Worm (Caenorhabditis elegans): Measurements from ENCODE around the gene peli-1.

Gene peli-1

DNA sequence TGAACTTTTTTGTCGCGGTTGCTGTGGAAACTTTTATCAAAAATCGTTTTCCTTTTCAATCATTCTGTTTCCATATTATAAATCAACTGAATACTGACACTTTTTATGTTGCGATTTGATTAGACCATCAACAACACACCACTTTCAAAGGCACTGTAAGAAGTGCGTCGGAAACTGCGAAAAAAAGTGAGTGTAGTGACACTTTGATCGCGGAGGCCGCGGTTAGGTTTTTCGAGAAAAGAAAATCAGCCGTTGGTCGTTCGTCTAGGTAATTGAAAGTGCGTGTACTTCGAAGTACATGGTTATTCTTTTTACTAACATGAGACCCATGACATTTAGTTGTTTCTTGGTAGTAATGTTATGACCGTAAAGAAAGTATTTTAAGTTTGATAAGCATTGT, 10.0 kb upstream of the peli-1 start:
- TF ChIP-seq tbx-11 (GFP tag; IDR thresholded peaks at IDR 0.05), result no peak
- TF ChIP-seq ama-1 (optimal IDR thresholded peaks at IDR 0.05), result no peak

DNA sequence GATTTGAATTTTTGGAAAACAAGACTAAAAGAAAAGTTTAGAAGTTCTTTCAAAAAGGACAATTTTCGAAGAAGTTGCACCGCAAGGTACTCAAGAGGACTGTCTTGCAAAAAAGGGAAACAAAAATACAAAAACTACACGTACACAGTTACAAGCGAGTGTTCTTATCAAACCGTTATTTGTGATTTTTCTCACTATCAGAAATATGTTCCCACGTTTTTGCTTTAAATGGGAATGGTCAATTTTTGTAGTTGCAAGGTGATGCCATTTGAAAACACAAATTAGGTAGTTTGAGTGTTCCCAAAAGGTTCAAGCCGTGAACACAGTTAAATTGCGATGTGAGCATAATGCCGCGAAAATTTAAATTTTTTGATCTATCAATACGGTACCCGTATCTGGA, 9.4 kb upstream of the peli-1 start:
- TF ChIP-seq sea-1 (GFP tag; conservative IDR thresholded peaks at IDR 0.05), result no peak
- TF ChIP-seq tbx-37 (GFP tag; conservative IDR thresholded peaks at IDR 0.05), result no peak
- no peak for TF ChIP-seq scrt-1 (GFP tag; IDR thresholded peaks at IDR 0.05)
- no peak for TF ChIP-seq hnd-1 (tag; optimal IDR thresholded peaks at IDR 0.05)
- no peak for TF ChIP-seq flt-1 (GFP tag; IDR thresholded peaks at IDR 0.05)
- no peak for TF ChIP-seq ceh-36 (tag; optimal IDR thresholded peaks at IDR 0.05)
- no peak for TF ChIP-seq pes-1 (GFP tag; IDR thresholded peaks at IDR 0.05)
- TF ChIP-seq ama-1 (optimal IDR thresholded peaks at IDR 0.05), result no peak
- TF ChIP-seq ets-7 (tag; optimal IDR thresholded peaks at IDR 0.05), result no peak
- TF ChIP-seq tra-4 (tag; optimal IDR thresholded peaks at IDR 0.05), result no peak
- no peak for TF ChIP-seq tbx-11 (GFP tag; IDR thresholded peaks at IDR 0.05)
- no peak for TF ChIP-seq ceh-13 (GFP tag; optimal IDR thresholded peaks at IDR 0.05)
- TF ChIP-seq hmbx-1 (tag; optimal IDR thresholded peaks at IDR 0.05), result no peak
- no peak for TF ChIP-seq hmg-4 (GFP tag; optimal IDR thresholded peaks at IDR 0.05)
- TF ChIP-seq aly-1 (tag; optimal IDR thresholded peaks at IDR 0.05), result no peak

DNA sequence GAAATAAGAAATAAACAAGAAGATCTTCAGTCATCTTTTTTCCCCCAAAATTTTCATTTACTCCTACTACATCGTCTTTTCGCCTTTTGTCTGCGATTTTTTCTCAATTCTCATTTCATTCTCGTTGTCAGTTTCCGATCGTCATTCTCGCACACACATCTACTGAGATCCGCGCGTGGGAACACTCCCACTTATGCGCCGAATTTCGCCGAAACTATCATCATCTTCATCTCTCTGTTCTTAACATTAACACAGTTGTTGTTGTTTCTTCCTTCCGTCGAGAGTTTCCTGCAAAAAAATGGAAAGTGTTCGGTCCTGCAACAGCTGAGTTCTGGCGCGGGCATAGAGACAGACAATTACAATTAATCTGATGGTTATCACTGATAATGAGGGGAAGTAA, 8.0 kb upstream of the peli-1 start:
- no peak for TF ChIP-seq aly-1 (tag; optimal IDR thresholded peaks at IDR 0.05)
- TF ChIP-seq hmbx-1 (tag; optimal IDR thresholded peaks at IDR 0.05), result no peak
- no peak for TF ChIP-seq pes-1 (GFP tag; IDR thresholded peaks at IDR 0.05)
- TF ChIP-seq ets-7 (tag; optimal IDR thresholded peaks at IDR 0.05), result no peak
- no peak for TF ChIP-seq sea-1 (GFP tag; conservative IDR thresholded peaks at IDR 0.05)
- no peak for TF ChIP-seq hmg-4 (GFP tag; optimal IDR thresholded peaks at IDR 0.05)
- no peak for TF ChIP-seq tbx-37 (GFP tag; conservative IDR thresholded peaks at IDR 0.05)
- no peak for TF ChIP-seq tbx-11 (GFP tag; IDR thresholded peaks at IDR 0.05)
- TF ChIP-seq ceh-36 (tag; optimal IDR thresholded peaks at IDR 0.05), result no peak
- no peak for TF ChIP-seq ama-1 (optimal IDR thresholded peaks at IDR 0.05)
- TF ChIP-seq scrt-1 (GFP tag; IDR thresholded peaks at IDR 0.05), result no peak
- TF ChIP-seq B0310.2 (tag; optimal IDR thresholded peaks at IDR 0.05), result no peak
- no peak for TF ChIP-seq hnd-1 (tag; optimal IDR thresholded peaks at IDR 0.05)
- no peak for TF ChIP-seq flt-1 (GFP tag; IDR thresholded peaks at IDR 0.05)

DNA sequence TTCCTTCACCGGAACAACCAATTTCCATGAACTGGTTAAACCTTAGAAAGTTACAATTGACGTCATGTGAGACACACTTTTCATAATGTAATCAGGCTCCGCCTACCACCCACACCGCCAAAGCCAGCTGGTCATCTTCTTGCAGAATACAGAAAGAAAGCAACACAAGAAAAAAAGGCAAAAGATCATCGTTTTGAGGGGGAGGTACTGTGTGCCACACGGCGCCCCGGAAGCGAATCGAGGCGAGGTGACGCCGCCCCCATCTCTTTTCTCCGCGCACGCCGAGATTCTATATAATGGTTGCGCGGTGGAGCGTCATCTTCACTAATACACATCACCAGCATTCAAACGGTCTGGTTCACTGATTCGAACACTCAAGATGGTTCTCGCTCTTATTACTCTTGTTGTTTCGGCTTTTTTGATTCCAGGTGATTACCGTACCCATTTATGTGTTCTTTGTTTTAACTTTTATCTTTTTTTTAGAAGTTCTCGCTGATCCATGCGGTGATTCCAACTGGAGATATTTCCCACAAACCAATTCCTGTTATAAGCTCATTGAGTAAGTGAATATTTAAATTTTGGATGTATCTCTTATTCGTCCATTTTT, 5.7 kb upstream of the peli-1 start, which contains the start of gene clec-1:
TSS of gene clec-1 (plus strand) at position 320 of the 607 bp plus-strand sequence.
- TF ChIP-seq ceh-36 (tag; optimal IDR thresholded peaks at IDR 0.05), result no peak
- no peak for TF ChIP-seq B0310.2 (tag; optimal IDR thresholded peaks at IDR 0.05)
- TF ChIP-seq pes-1 (GFP tag; IDR thresholded peaks at IDR 0.05), result no peak
- no peak for TF ChIP-seq tbx-11 (GFP tag; IDR thresholded peaks at IDR 0.05)
- no peak for TF ChIP-seq ama-1 (optimal IDR thresholded peaks at IDR 0.05)
- TF ChIP-seq hnd-1 (tag; optimal IDR thresholded peaks at IDR 0.05), result no peak
- TF ChIP-seq tra-4 (tag; optimal IDR thresholded peaks at IDR 0.05), result no peak
- TF ChIP-seq ets-7 (tag; optimal IDR thresholded peaks at IDR 0.05), result no peak
- no peak for TF ChIP-seq F13C5.2 (tag; optimal IDR thresholded peaks at IDR 0.05)
- TF ChIP-seq aly-1 (tag; optimal IDR thresholded peaks at IDR 0.05), result no peak
- TF ChIP-seq sea-1 (GFP tag; conservative IDR thresholded peaks at IDR 0.05), result no peak
- TF ChIP-seq hmg-4 (GFP tag; optimal IDR thresholded peaks at IDR 0.05), result no peak
- no peak for TF ChIP-seq scrt-1 (GFP tag; IDR thresholded peaks at IDR 0.05)
- no peak for TF ChIP-seq flt-1 (GFP tag; IDR thresholded peaks at IDR 0.05)
- no peak for TF ChIP-seq hmbx-1 (tag; optimal IDR thresholded peaks at IDR 0.05)
- TF ChIP-seq ceh-13 (GFP tag; optimal IDR thresholded peaks at IDR 0.05), result no peak

DNA sequence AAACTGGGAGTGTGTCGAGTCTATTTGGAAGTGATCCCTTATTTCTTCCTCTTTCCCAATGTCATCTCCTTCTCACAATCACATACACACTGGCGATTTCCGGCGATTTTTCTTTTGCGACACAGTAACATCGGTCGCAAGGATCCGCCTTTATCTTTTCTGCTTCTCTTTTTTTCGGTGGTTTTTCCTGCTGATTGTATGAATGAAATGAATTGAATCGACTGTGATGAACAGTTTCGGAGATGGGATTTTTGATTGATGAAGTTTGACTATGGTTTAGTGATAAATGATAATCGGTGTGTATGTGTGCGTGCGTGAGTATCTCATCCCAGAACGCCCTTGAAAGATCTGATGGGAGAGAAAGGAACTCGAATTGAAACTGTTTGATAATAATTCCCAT, 4.5 kb upstream of the peli-1 start:
- no peak for TF ChIP-seq ets-7 (tag; optimal IDR thresholded peaks at IDR 0.05)
- no peak for TF ChIP-seq aly-1 (tag; optimal IDR thresholded peaks at IDR 0.05)
- no peak for TF ChIP-seq F13C5.2 (tag; optimal IDR thresholded peaks at IDR 0.05)
- no peak for TF ChIP-seq ama-1 (optimal IDR thresholded peaks at IDR 0.05)
- no peak for TF ChIP-seq pes-1 (GFP tag; IDR thresholded peaks at IDR 0.05)
- no peak for TF ChIP-seq scrt-1 (GFP tag; IDR thresholded peaks at IDR 0.05)
- no peak for TF ChIP-seq B0310.2 (tag; optimal IDR thresholded peaks at IDR 0.05)
- TF ChIP-seq tbx-11 (GFP tag; IDR thresholded peaks at IDR 0.05), result no peak
- no peak for TF ChIP-seq flt-1 (GFP tag; IDR thresholded peaks at IDR 0.05)
- no peak for TF ChIP-seq hmbx-1 (tag; optimal IDR thresholded peaks at IDR 0.05)
- TF ChIP-seq hmg-4 (GFP tag; optimal IDR thresholded peaks at IDR 0.05), result no peak
- no peak for TF ChIP-seq tbx-37 (GFP tag; conservative IDR thresholded peaks at IDR 0.05)
- TF ChIP-seq ceh-36 (tag; optimal IDR thresholded peaks at IDR 0.05), result no peak
- no peak for TF ChIP-seq hnd-1 (tag; optimal IDR thresholded peaks at IDR 0.05)

DNA sequence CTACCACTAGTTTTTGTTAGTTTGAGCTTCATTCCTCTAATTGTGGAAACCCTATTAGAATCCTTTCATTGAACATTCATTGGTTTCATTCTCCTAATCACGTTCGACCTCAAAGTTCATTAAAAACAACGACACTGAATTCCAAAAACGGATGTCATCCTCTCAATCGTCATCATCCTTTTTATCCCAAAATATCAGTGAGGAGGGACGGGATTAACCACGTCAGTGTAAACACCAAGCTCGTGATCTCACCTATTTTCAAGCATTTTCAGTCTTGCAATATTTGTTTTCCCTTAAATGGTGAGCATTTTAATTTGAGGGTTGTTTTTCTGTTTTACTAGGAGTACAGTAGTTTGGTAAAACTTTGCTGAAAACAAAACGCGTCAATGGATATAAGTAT, 1.1 kb upstream of the peli-1 start:
- TF ChIP-seq flt-1 (GFP tag; IDR thresholded peaks at IDR 0.05) (no peak), B0310.2 (tag; optimal IDR thresholded peaks at IDR 0.05) (no peak), hmg-4 (GFP tag; optimal IDR thresholded peaks at IDR 0.05) (no peak), ceh-36 (tag; optimal IDR thresholded peaks at IDR 0.05) (no peak), F13C5.2 (tag; optimal IDR thresholded peaks at IDR 0.05) (no peak), scrt-1 (GFP tag; IDR thresholded peaks at IDR 0.05) (no peak), aly-1 (tag; optimal IDR thresholded peaks at IDR 0.05) (no peak), sea-1 (GFP tag; conservative IDR thresholded peaks at IDR 0.05) (no peak), tbx-11 (GFP tag; IDR thresholded peaks at IDR 0.05) (no peak), hnd-1 (tag; optimal IDR thresholded peaks at IDR 0.05) (no peak), pes-1 (GFP tag; IDR thresholded peaks at IDR 0.05) (no peak), tbx-37 (GFP tag; conservative IDR thresholded peaks at IDR 0.05) (no peak), hmbx-1 (tag; optimal IDR thresholded peaks at IDR 0.05) (no peak), ama-1 (optimal IDR thresholded peaks at IDR 0.05) (no peak), tra-4 (tag; optimal IDR thresholded peaks at IDR 0.05) (no peak), ceh-13 (GFP tag; optimal IDR thresholded peaks at IDR 0.05) (no peak), ets-7 (tag; optimal IDR thresholded peaks at IDR 0.05) (no peak)

DNA sequence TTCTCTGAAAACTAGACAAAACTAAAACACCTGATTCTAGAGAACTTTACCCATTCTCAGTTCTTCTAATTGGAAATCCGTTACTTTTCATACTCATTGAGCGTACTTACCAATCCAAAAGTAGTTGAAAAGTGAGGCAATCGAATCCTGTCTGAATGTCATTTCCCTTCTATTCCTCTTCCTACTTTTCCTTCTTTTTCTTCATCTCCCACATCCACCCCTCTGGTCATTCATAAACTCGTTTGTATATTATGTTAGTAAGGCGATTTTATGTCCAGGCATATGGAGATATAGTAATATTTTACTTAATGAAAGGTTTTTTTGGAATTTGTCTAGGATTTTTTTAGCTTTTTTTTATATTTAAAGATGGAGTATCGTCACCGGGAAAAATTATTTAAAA, 2.7 kb downstream of the peli-1 start:
- no peak for TF ChIP-seq hmg-4 (GFP tag; optimal IDR thresholded peaks at IDR 0.05)
- no peak for TF ChIP-seq ama-1 (optimal IDR thresholded peaks at IDR 0.05)
- TF ChIP-seq tra-4 (tag; optimal IDR thresholded peaks at IDR 0.05), result no peak
- no peak for TF ChIP-seq scrt-1 (GFP tag; IDR thresholded peaks at IDR 0.05)
- no peak for TF ChIP-seq sea-1 (GFP tag; conservative IDR thresholded peaks at IDR 0.05)
- TF ChIP-seq tbx-37 (GFP tag; conservative IDR thresholded peaks at IDR 0.05), result no peak
- no peak for TF ChIP-seq ets-7 (tag; optimal IDR thresholded peaks at IDR 0.05)
- TF ChIP-seq aly-1 (tag; optimal IDR thresholded peaks at IDR 0.05), result no peak
- TF ChIP-seq B0310.2 (tag; optimal IDR thresholded peaks at IDR 0.05), result no peak
- TF ChIP-seq flt-1 (GFP tag; IDR thresholded peaks at IDR 0.05), result no peak
- TF ChIP-seq pes-1 (GFP tag; IDR thresholded peaks at IDR 0.05), result no peak
- no peak for TF ChIP-seq ceh-13 (GFP tag; optimal IDR thresholded peaks at IDR 0.05)
- TF ChIP-seq hnd-1 (tag; optimal IDR thresholded peaks at IDR 0.05), result no peak
- TF ChIP-seq F13C5.2 (tag; optimal IDR thresholded peaks at IDR 0.05), result no peak
- no peak for TF ChIP-seq hmbx-1 (tag; optimal IDR thresholded peaks at IDR 0.05)
- TF ChIP-seq tbx-11 (GFP tag; IDR thresholded peaks at IDR 0.05), result no peak
